Worm (Caenorhabditis elegans): Measurements from ENCODE around the gene dcaf-1.

DNA sequence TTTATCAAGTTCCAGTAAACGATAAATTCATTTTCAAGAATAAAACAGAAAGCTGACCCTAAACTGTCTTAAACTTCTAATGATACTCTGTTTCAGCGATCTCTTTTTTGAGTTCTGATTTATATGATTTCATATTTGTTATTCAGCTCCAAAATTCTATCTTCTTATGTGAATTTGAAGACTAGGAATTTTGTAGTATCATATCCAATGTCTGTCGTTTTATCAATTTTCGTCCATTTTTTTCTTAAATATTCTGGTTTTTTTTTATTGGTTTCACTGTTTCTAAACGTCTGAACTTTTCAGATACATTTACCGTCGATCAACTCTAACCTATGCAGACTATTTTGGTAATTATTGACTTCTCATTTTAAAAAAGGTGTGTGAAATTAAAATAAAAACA lies 18.4 kb upstream of the dcaf-1 start, which contains the start of the genes nhr-138 and C28D4.18:
- TF ChIP-seq daf-16 (GFP tag; optimal IDR thresholded peaks at IDR 0.05) (no peak), daf-16 (tag; optimal IDR thresholded peaks at IDR 0.05) (no peak), fkh-10 (GFP tag; optimal IDR thresholded peaks at IDR 0.05) (no peak), F37D6.2 (tag; optimal IDR thresholded peaks at IDR 0.05) (no peak), fos-1 (tag; optimal IDR thresholded peaks at IDR 0.05) (no peak), ztf-7 (tag; optimal IDR thresholded peaks at IDR 0.05) (no peak), unc-39 (tag; optimal IDR thresholded peaks at IDR 0.05) (no peak), nhr-237 (tag; optimal IDR thresholded peaks at IDR 0.05) (no peak), nhr-11 (tag; optimal IDR thresholded peaks at IDR 0.05) (no peak), dpl-1 (GFP tag; optimal IDR thresholded peaks at IDR 0.05) (no peak)
